Worm (Caenorhabditis elegans) whole organism, L1 larva: ENCODE results near the gene C48B4.10.

ENCODE experiments used
- C04F5.9 ChIP-seq: sonication (generic microtip); optimal IDR thresholded peaks from 2 replicates; lab custom pipeline; 2016; ENCODE audit warnings: missing genetic modification characterization, missing compliant biosample characterization
- C34B4.2 ChIP-seq: sonication (generic microtip); optimal IDR thresholded peaks from 2 replicates; lab custom pipeline; 2017; ENCODE audit warnings: mild to moderate bottlenecking, missing genetic modification characterization, missing compliant biosample characterization
- Y116A8C.19 ChIP-seq: sonication (generic microtip); optimal IDR thresholded peaks from 2 replicates; lab custom pipeline; 2016; ENCODE audit warnings: missing compliant biosample characterization, missing genetic modification characterization, borderline replicate concordance
- ceh-82 ChIP-seq, 3 experiments: fragments of 150-350 bp in 1 of 3; sonication (generic microtip) in 2 of 3; optimal IDR thresholded peaks; 2 replicates each; lab custom pipeline; 2014 to 2017; ENCODE audit warnings: missing biosample characterization in 3 of 3, missing genetic modification characterization in 3 of 3
- egl-13 ChIP-seq: sonication (generic microtip); optimal IDR thresholded peaks from 2 replicates; lab custom pipeline; 2016; ENCODE audit warnings: missing genotype, missing genetic modification reagents, missing genetic modification characterization, missing compliant biosample characterization
- elt-2 ChIP-seq: sonication (generic microtip); optimal IDR thresholded peaks from 2 replicates; lab custom pipeline; 2016; ENCODE audit warnings: missing genetic modification characterization, mild to moderate bottlenecking, inconsistent platforms, missing compliant biosample characterization, missing genetic modification reagents
- elt-3 ChIP-seq, 6 experiments: fragments of 150-350 bp in 1 of 6; sonication (generic microtip); optimal IDR thresholded peaks; 2 replicates each; lab custom pipeline; 2017 to 2018; ENCODE audit warnings: missing biosample characterization in 6 of 6, missing genetic modification characterization in 6 of 6, inconsistent platforms in 1 of 6
- fkh-4 ChIP-seq: sonication (generic microtip); optimal IDR thresholded peaks from 2 replicates; lab custom pipeline; 2016; ENCODE audit warnings: missing compliant biosample characterization, missing genetic modification characterization, borderline replicate concordance
- hlh-17 ChIP-seq: fragments of 200-800 bp; sonication (Bioruptor generic); optimal IDR thresholded peaks from 2 replicates; lab custom pipeline; 2018; ENCODE audit warnings: missing genetic modification characterization, mild to moderate bottlenecking, missing compliant biosample characterization, moderate library complexity, borderline replicate concordance
- isw-1 ChIP-seq: fragments of 200-800 bp; sonication (Bioruptor generic); IDR thresholded peaks from 2 replicates; pipeline ENCODE4 v1.3.6; 2022; ENCODE audit warnings: missing genetic modification characterization, missing compliant biosample characterization
- lin-13 ChIP-seq: fragments of 150-350 bp; optimal IDR thresholded peaks from 2 replicates; lab custom pipeline; 2014; ENCODE audit warnings: missing biosample characterization, missing genetic modification reagents, missing genetic modification characterization
- lin-14 ChIP-seq: fragments of 200-800 bp; sonication (Bioruptor generic); optimal IDR thresholded peaks from 2 replicates; lab custom pipeline; 2018; ENCODE audit warnings: mild to moderate bottlenecking, missing genetic modification characterization, moderate library complexity, missing compliant biosample characterization
- lin-35 ChIP-seq, 2 experiments: fragments of 150-350 bp; optimal IDR thresholded peaks; 2 replicates each; lab custom pipeline; 2014; ENCODE audit warnings: missing biosample characterization in 2 of 2, missing genetic modification characterization in 2 of 2, missing genetic modification reagents in 2 of 2
- lin-39 ChIP-seq: fragments of 150-350 bp; optimal IDR thresholded peaks from 2 replicates; lab custom pipeline; 2014; ENCODE audit warnings: missing biosample characterization, missing genetic modification reagents, missing genetic modification characterization
- lir-3 ChIP-seq: sonication (generic microtip); optimal IDR thresholded peaks from 2 replicates; lab custom pipeline; 2016; ENCODE audit warnings: mild to moderate bottlenecking, missing genetic modification characterization, moderate library complexity, missing compliant biosample characterization; ENCODE audit not compliant: poor library complexity
- lsy-2 ChIP-seq, 2 experiments: fragments of 150-350 bp; optimal IDR thresholded peaks; 2 replicates each; lab custom pipeline; 2014; ENCODE audit warnings: missing biosample characterization in 2 of 2, missing genetic modification characterization in 2 of 2
- mdl-1 ChIP-seq, 2 experiments: fragments of 150-350 bp; optimal IDR thresholded peaks; 2 replicates each; lab custom pipeline; 2014 to 2017; ENCODE audit warnings: missing biosample characterization in 2 of 2, missing genetic modification characterization in 2 of 2, inconsistent platforms in 1 of 2
- nhr-12 ChIP-seq: sonication (generic microtip); optimal IDR thresholded peaks from 2 replicates; lab custom pipeline; 2017; ENCODE audit warnings: missing biosample characterization, missing genetic modification characterization
- nhr-19 ChIP-seq: fragments of 200-800 bp; sonication (Bioruptor generic); conservative IDR thresholded peaks from 2 replicates; pipeline ENCODE4 v1.3.6; 2022; ENCODE audit warnings: missing genetic modification characterization, missing compliant biosample characterization
- nhr-20 ChIP-seq: sonication (generic microtip); optimal IDR thresholded peaks from 2 replicates; lab custom pipeline; 2016; ENCODE audit warnings: mild to moderate bottlenecking, missing genetic modification characterization, missing compliant biosample characterization
- nhr-28 ChIP-seq: fragments of 150-350 bp; optimal IDR thresholded peaks from 2 replicates; lab custom pipeline; 2014; ENCODE audit warnings: missing biosample characterization, missing genetic modification characterization
- nhr-76 ChIP-seq: sonication (generic microtip); optimal IDR thresholded peaks from 2 replicates; lab custom pipeline; 2017; ENCODE audit warnings: missing biosample characterization, missing genetic modification characterization
- nhr-84 ChIP-seq: sonication (generic microtip); optimal IDR thresholded peaks from 2 replicates; lab custom pipeline; 2017; ENCODE audit warnings: missing biosample characterization, missing genetic modification characterization
- pax-3 ChIP-seq: fragments of 200-800 bp; sonication (Bioruptor generic); optimal IDR thresholded peaks from 2 replicates; lab custom pipeline; 2018; ENCODE audit warnings: mild to moderate bottlenecking, missing genetic modification characterization, moderate library complexity, missing compliant biosample characterization
- snpc-4 ChIP-seq: fragments of 150-350 bp; optimal IDR thresholded peaks from 2 replicates; lab custom pipeline; 2014; ENCODE audit warnings: missing biosample characterization, missing genetic modification characterization
- snu-23 ChIP-seq: sonication (generic microtip); optimal IDR thresholded peaks from 2 replicates; lab custom pipeline; 2016; ENCODE audit warnings: missing genetic modification characterization, missing compliant biosample characterization
- sox-4 ChIP-seq: sonication (generic microtip); optimal IDR thresholded peaks from 2 replicates; lab custom pipeline; 2016; ENCODE audit warnings: missing genetic modification characterization, missing compliant biosample characterization
- sptf-1 ChIP-seq: fragments of 150-350 bp; optimal IDR thresholded peaks from 2 replicates; lab custom pipeline; 2014; ENCODE audit warnings: missing biosample characterization, missing genetic modification characterization
- swsn-7 ChIP-seq: sonication (generic microtip); optimal IDR thresholded peaks from 2 replicates; lab custom pipeline; 2016; ENCODE audit warnings: missing genetic modification characterization, missing compliant biosample characterization
- tbx-2 ChIP-seq: sonication (generic microtip); optimal IDR thresholded peaks from 2 replicates; lab custom pipeline; 2016; ENCODE audit warnings: missing genetic modification characterization, missing compliant biosample characterization
- tlp-1 ChIP-seq: fragments of 150-350 bp; optimal IDR thresholded peaks from 2 replicates; lab custom pipeline; 2014; ENCODE audit warnings: missing biosample characterization, missing genetic modification characterization
- unc-130 ChIP-seq: fragments of 150-350 bp; optimal IDR thresholded peaks from 2 replicates; lab custom pipeline; 2017; ENCODE audit warnings: missing biosample characterization, missing genetic modification characterization, inconsistent platforms
- unc-62 ChIP-seq: fragments of 150-350 bp; optimal IDR thresholded peaks from 2 replicates; lab custom pipeline; 2014; ENCODE audit warnings: missing biosample characterization, missing genetic modification reagents, missing genetic modification characterization
- unc-86 ChIP-seq: sonication (generic microtip); optimal IDR thresholded peaks from 2 replicates; lab custom pipeline; 2016; ENCODE audit warnings: missing genetic modification characterization, missing compliant biosample characterization
- unc-98 ChIP-seq: fragments of 200-800 bp; sonication (Bioruptor generic); IDR thresholded peaks from 2 replicates; pipeline ENCODE4 v1.3.6; 2022; ENCODE audit warnings: missing genetic modification characterization, missing compliant biosample characterization
- zag-1 ChIP-seq: fragments of 150-350 bp; optimal IDR thresholded peaks from 2 replicates; lab custom pipeline; 2014; ENCODE audit warnings: missing biosample characterization, missing genetic modification characterization
- zip-4 ChIP-seq: fragments of 200-800 bp; sonication (Bioruptor generic); optimal IDR thresholded peaks from 2 replicates; lab custom pipeline; 2018; ENCODE audit warnings: mild to moderate bottlenecking, missing genetic modification characterization, moderate library complexity, missing compliant biosample characterization
- ztf-11 ChIP-seq, 2 experiments: sonication (generic microtip); optimal IDR thresholded peaks; 2 replicates each; lab custom pipeline; 2016 to 2017; ENCODE audit warnings: missing genetic modification characterization in 2 of 2, missing biosample characterization in 1 of 2, missing compliant biosample characterization in 1 of 2
- ztf-4 ChIP-seq: fragments of 150-350 bp; optimal IDR thresholded peaks from 2 replicates; lab custom pipeline; 2014; ENCODE audit warnings: missing biosample characterization, missing genetic modification characterization

C48B4.10 gene

DNA sequence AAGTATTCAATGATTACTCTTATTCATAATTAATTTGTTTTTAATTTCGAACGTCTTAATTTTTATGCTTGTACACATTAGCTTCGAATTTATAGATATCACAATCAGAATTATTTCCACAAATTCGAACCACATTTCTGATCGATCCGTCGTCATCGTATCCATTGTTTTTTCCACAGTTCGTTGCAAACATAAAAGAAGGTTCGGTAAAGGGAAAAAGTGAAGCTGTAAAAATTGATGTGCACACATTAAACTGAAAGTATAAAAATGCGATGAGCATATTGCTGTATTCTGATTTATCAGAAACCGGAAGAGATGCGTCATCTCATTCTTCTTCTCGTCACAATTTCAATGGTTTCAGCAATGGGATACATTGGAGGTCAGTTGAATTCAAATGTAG lies 32.7 kb upstream of the C48B4.10 start, which contains the start of gene C48B4.12:
C48B4.12 (plus strand) TSS at position 301 of the 400 bp plus-strand sequence.
- no peak for TF ChIP-seq lin-14 (GFP tag; lab: Kevin White, UChicago)
- TF ChIP-seq lin-35 (GFP tag; optimal IDR thresholded peaks at IDR 0.05; lab: Kevin White, UChicago): no peak
- TF ChIP-seq nhr-28 (tag; lab: Kevin White, UChicago): no peak
- TF ChIP-seq nhr-76 (tag; lab: Kevin White, UChicago): no peak
- TF ChIP-seq swsn-7 (tag; lab: Kevin White, UChicago): no peak
- TF ChIP-seq ztf-4: no peak
- TF ChIP-seq lin-39: no peak
- TF ChIP-seq lir-3 (tag; lab: Kevin White, UChicago): no peak
- TF ChIP-seq snpc-4: no peak
- no peak for TF ChIP-seq fkh-4 (tag; lab: Kevin White, UChicago)
- no peak for TF ChIP-seq sox-4 (tag; lab: Kevin White, UChicago)
- TF ChIP-seq unc-86 (tag; lab: Kevin White, UChicago): no peak
- no peak for TF ChIP-seq ceh-82 (tag; optimal IDR thresholded peaks at IDR 0.05; lab: Kevin White, UChicago)
- TF ChIP-seq lsy-2 (tag; optimal IDR thresholded peaks at IDR 0.05; lab: Kevin White, UChicago): no peak
- no peak for TF ChIP-seq nhr-12 (tag; lab: Kevin White, UChicago)
- TF ChIP-seq nhr-84 (tag; lab: Kevin White, UChicago): no peak
- TF ChIP-seq unc-98 (GFP tag; lab: Robert Waterston, UW): no peak
- TF ChIP-seq unc-62 (GFP tag; lab: Kevin White, UChicago): no peak
- TF ChIP-seq tbx-2 (tag; lab: Kevin White, UChicago): no peak
- TF ChIP-seq tlp-1: no peak

DNA sequence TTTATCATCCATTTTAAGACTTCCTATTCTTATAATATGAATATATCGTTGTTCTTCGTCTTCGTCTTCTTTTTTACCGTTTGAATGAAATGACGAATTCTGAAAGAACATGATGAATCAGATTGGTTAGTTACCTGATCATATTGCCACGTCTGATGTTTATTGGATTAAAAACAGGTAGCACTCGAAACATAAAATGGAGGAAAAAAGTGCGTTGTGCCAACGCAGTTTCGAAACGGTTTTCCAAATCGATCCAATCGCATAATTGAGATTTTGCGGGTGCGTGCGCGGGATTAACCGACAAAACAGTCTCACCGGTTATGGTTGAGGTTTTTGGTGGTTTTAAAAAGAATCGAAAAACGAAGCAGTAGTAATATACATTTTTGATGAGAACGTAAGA lies 31.3 kb upstream of the C48B4.10 start, which contains the start of gene rom-2:
rom-2 (minus strand) TSS at position 101 of the 400 bp plus-strand sequence.
- no peak for TF ChIP-seq nhr-20 (tag; lab: Kevin White, UChicago)
- no peak for TF ChIP-seq C34B4.2 (tag; lab: Kevin White, UChicago)
- no peak for TF ChIP-seq ztf-11 (tag; optimal IDR thresholded peaks at IDR 0.05; lab: Kevin White, UChicago)
- TF ChIP-seq nhr-19 (GFP tag; lab: Robert Waterston, UW): no peak
- no peak for TF ChIP-seq hlh-17 (GFP tag; lab: Kevin White, UChicago)
- TF ChIP-seq C04F5.9 (tag; lab: Kevin White, UChicago): no peak
- TF ChIP-seq sptf-1 (tag; lab: Kevin White, UChicago): no peak
- TF ChIP-seq lsy-2 (tag; optimal IDR thresholded peaks at IDR 0.05; lab: Kevin White, UChicago): no peak
- no peak for TF ChIP-seq zip-4 (GFP tag; lab: Kevin White, UChicago)
- TF ChIP-seq nhr-12 (tag; lab: Kevin White, UChicago): no peak
- TF ChIP-seq pax-3: no peak
- no peak for TF ChIP-seq lin-13

DNA sequence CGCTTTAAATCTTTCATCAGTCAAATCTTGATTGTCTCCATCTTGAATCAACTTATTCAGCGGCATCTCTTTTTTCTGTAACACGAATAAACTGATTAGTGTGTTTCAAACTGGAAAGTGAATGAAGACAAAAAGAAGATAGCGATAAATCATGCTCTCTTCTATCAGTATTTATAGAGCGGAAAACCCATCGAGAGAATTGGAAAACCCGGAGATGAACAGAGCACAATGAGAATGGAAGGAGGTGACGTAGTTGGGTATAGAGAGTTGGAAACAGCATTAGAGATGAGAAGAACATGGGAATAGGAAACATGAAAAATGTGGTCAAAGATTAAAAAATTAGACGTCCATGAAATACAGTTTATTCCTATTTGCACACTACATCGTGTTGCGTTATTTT lies 27.8 kb upstream of the C48B4.10 start, which contains the start of gene acox-1.5:
acox-1.5 (minus strand) TSS at position 75 of the 400 bp plus-strand sequence.
- TF ChIP-seq elt-2 (tag; lab: Kevin White, UChicago) (peak; percentile 35), unc-86 (tag; lab: Kevin White, UChicago) (no peak), lin-14 (GFP tag; lab: Kevin White, UChicago) (no peak)

DNA sequence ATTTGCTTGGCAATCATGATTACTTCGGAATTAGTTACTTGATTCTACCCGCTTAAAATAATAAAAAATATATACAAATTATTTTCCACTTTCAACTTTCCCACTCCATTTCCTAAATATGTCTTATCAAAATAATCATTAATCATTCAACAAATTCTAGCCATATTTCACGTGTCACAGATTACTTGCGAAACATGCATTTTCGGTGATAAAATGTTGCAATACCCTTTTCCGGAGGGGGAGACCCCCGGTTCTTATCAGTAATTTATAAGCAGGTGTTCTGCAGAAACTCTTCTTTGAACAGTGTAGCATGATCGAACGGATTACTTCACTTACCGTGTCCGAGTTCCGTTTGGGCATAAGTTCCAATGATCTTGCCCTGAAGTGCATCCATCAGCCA lies 25.9 kb upstream of the C48B4.10 start:
- TF ChIP-seq mdl-1 (tag; optimal IDR thresholded peaks at IDR 0.05; lab: Kevin White, UChicago): peak in 1 of 2 experiments; percentile 2
- TF ChIP-seq nhr-12 (tag; lab: Kevin White, UChicago): no peak
- TF ChIP-seq lin-39: no peak
- TF ChIP-seq egl-13 (tag; lab: Kevin White, UChicago): no peak
- TF ChIP-seq zag-1 (tag; lab: Kevin White, UChicago): no peak
- no peak for TF ChIP-seq C34B4.2 (tag; lab: Kevin White, UChicago)
- no peak for TF ChIP-seq unc-130 (tag; lab: Kevin White, UChicago)
- no peak for TF ChIP-seq elt-3 (tag; optimal IDR thresholded peaks at IDR 0.05; lab: Kevin White, UChicago)
- peak; percentile 83 for TF ChIP-seq elt-2 (tag; lab: Kevin White, UChicago)
- no peak for TF ChIP-seq snu-23 (GFP tag; lab: Kevin White, UChicago)
- TF ChIP-seq isw-1 (GFP tag; lab: Robert Waterston, UW): no peak
- TF ChIP-seq zip-4 (GFP tag; lab: Kevin White, UChicago): no peak
- TF ChIP-seq Y116A8C.19 (tag; lab: Kevin White, UChicago): no peak
